Fruit fly (Drosophila melanogaster) whole organism: ENCODE results near the gene zf30C.

ENCODE experiments used
- CG8478 ChIP-seq: fragments of >200 bp; optimal IDR thresholded peaks from 2 replicates; lab custom pipeline; 2018; ENCODE audit warnings: inconsistent platforms
- Dll ChIP-seq: fragments of >200 bp; optimal IDR thresholded peaks from 2 replicates; lab custom pipeline; 2017
- EcR ChIP-seq, 2 experiments: fragments of >200 bp; optimal IDR thresholded peaks; 2 replicates each; lab custom pipeline; 2017; ENCODE audit warnings: missing biosample characterization in 2 of 2, missing genetic modification characterization in 2 of 2, missing genetic modification reagents in 2 of 2
- pan ChIP-seq: fragments of >200 bp; optimal IDR thresholded peaks from 2 replicates; lab custom pipeline; 2017
- psq ChIP-seq: fragments of >200 bp; optimal IDR thresholded peaks from 2 replicates; lab custom pipeline; 2017
- usp ChIP-seq: fragments of >200 bp; optimal IDR thresholded peaks from 2 replicates; lab custom pipeline; 2017; ENCODE audit warnings: missing biosample characterization, missing genetic modification characterization, mixed read lengths

The zf30C gene

DNA sequence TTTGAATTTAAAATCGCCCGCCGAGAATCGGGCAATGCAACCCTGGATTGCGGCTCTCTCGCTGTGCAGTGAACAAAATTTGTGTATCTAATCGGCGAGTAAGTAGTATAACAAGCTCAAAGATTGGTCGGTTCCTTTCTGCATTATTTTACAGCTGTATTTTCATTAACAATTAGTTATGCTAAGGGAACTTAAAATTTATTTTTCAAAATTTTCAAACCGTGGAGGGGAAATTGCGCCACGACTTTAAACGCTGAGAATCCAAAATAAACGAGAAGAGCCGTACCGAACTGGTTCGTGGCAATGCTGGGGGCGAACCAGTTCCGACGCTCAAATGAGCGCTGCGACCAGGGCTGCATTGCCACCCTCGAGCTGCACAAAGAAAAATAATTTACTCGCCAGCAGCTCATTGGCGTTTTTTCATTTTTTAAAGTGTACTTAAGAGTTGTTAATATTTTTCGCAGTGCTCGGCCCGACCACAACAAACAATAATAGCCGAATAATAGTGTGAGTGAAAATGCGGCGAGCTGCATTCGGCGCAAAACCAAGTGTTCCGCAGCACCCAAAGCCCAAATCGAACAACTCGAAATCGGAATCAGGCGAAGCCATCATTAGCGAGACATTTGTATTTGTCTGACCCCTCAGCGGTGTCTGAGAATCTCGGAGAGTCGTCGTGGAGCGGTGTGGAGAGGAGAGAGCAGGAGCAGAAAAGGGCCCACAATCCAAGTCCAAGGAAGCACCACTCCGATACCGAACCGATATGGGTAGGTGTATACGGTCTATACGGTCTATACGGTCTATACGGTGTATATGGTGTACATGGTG lies at the start of gene zf30C:
Gene zf30C (plus strand): TSS at position 353 of the 825 bp plus-strand sequence.
- TF ChIP-seq usp (no peak), EcR (GFP tag; optimal IDR thresholded peaks at IDR 0.05; lab: Kevin White, UChicago) (no peak), psq (lab: Kevin White, UChicago) (no peak), pan (no peak), Dll (no peak), CG8478 (no peak)

DNA sequence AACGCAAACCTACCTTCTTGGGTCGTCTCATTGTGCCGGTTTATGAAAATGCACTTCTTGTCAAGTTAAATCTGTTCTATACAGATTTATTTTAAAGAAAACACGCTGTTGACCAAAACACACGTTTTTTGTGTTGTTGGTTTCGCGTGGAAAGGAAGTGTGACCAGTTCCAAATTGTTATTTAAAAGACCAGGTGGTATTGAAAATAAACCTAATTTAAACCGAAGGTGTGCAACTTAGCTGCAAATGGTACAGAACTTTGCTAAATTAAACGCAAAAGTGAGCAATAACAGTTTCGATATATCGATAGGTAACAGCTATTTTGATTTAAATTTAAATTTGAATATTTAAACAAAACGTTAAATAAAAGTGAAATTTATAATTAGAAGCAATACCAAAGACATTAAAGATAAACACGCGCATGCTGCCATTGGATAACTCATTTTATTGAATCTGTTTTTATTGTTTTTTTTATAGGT lies 47.0 kb upstream of the zf30C start, which contains the start of gene CG4364:
Gene CG4364 (minus strand): TSS at position 165 of the 479 bp plus-strand sequence.
- TF ChIP-seq psq (lab: Kevin White, UChicago) (no peak), CG8478 (no peak), pan (no peak), EcR (GFP tag; optimal IDR thresholded peaks at IDR 0.05; lab: Kevin White, UChicago) (no peak), usp (no peak), Dll (no peak)

DNA sequence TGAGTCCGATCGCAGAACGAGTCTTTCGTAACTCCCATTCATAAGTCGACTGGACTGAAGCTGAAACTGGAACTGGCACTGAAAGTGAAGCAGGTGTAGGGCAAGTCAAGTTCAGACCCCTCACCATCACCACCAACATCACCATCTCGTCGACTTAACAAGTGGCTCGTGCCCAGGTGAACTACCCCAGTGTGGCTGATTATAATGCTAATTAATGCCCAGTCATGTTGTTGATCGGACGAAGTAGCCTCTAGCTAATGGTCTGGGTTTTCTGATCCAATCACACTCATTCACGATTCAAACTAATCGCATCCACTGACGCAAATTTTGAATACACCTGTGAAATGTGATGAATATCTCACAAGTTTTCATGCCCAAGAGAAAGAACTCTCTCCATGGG lies 29.4 kb upstream of the zf30C start:
- no peak for TF ChIP-seq Dll
- TF ChIP-seq CG8478, result no peak
- no peak for TF ChIP-seq pan
- no peak for TF ChIP-seq psq (lab: Kevin White, UChicago)
- no peak for TF ChIP-seq EcR (GFP tag; optimal IDR thresholded peaks at IDR 0.05; lab: Kevin White, UChicago)

DNA sequence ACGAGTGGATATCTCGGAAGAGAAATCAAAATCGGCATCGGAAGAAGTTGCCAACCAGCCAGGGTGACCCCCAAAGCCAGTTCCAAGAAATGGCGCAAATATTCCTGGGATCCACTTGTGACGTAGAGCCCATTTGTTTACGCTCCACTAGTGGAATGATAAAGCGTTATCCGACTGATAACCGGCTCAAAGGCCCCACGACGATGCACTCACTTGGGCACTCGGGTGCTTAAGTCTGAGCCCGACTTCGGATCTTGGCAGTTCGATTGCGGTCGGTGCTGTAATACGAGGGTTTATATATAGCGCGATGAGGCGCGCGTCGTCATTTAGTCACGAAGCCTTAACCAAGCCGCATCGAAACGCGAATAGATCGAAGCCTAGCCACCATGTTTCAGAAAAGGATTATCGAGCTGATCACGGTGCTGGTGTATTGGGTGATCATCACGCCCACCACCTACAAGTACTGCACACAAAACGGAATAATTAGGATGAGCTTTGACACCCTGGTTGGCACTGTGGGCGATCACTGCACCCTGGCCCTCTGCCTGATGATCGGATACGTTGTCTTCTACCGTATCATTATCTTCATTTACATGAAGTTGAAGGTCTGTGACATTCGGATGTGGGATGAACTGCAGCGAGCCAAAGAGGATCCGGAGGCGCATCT lies 28.4 kb upstream of the zf30C start, which contains the start of gene CG13116:
Gene CG13116 (plus strand): TSS at position 323 of the 667 bp plus-strand sequence.
- TF ChIP-seq Dll, result no peak
- no peak for TF ChIP-seq pan

DNA sequence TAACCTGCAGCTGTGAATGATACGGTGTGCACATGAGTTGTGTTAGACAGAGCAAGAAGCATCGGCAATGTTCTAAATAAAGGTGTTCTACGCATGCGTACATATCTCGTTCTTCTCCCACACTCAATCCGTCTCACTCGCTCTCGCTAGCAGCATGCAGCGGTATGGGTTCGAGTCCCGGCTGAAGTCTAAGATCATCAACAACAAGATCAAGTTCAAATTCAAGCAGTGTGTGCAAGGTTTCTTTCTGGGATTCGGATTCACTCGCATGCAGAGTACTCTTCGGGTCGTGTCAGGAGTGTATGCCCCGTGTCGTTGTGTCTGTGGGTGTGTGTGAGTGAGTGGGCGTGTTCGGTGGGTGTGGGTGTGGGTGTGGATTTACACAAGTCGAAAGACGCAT lies 26.9 kb upstream of the zf30C start:
- TF ChIP-seq Dll (no peak), EcR (GFP tag; optimal IDR thresholded peaks at IDR 0.05; lab: Kevin White, UChicago) (no peak), pan (no peak), CG8478 (no peak), usp (no peak), psq (lab: Kevin White, UChicago) (no peak)

DNA sequence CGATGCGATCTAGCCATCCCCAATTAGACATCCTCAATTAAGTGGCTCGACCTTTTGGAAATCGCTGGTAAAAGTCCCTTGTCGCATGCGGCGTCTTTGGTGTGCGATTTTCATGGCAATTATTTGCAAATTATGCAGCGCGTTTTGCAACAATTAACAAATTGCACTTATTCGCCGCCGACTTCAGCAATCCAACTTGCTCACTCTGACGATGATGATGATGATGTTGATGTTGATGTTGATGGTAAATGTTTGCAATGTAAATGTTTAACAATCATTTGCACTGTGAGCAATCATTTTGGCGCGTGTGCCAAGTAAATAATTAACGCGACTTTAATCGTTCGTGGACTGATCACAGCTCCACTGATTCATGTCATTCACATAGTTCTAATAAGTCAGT lies 24.0 kb upstream of the zf30C start:
- TF ChIP-seq EcR (GFP tag; optimal IDR thresholded peaks at IDR 0.05; lab: Kevin White, UChicago) (no peak), CG8478 (no peak), psq (lab: Kevin White, UChicago) (no peak), Dll (no peak), pan (no peak), usp (no peak)

DNA sequence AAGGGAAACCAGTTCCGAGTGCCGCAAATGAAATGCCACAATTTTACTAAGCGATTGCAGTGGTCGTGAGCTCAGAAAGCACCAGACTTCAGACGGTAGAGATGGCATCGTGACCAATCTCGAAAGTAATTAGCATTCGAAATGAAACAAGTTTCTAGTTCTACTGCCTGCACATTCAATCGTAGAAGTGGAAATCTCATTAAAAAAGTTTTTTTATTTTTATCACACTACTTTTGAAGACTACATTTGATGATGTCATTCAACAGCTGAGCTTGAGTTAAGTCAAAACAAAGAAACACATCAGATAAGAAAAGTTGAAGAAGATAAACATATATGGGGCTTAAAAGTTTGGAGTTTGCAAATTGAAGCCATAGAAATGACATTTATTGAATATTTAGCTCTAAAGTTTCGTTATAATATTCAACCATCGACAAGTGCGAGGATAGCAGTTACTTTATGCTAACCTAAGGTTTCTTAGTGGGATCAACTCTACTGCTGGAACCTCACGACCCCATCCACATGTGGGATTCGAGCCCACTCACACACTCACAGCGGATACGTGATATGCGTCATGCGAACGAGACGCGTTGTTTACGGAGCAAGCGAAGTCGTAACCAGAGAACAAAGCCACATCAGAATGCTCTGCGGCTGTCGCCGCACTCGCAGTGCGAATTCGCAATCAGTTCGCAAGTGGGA lies 22.0 kb upstream of the zf30C start, which contains the start of gene CG13117:
Gene CG13117 (plus strand): TSS at position 646 of the 696 bp plus-strand sequence.
- TF ChIP-seq CG8478 (no peak), usp (no peak), pan (no peak), psq (lab: Kevin White, UChicago) (no peak), Dll (no peak), EcR (GFP tag; optimal IDR thresholded peaks at IDR 0.05; lab: Kevin White, UChicago) (no peak)

DNA sequence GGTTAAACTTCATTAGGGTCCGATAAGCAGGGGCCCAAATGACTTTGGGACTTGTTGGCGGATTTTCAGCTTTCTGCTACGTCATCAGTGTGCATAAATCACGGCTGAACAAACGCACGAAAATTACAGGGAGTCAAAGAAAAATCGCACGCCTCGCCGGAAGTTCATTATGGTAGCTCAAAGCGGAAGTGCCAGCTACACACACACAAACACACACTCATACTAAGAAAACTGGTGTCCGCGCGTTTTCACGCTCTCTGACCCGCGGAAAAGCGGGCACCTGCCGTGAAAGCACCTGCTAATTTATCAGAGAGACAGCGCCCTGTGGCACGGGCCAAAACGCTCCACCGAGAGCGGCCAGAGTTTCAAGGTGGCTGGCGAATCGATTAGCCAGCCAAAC lies 20.8 kb upstream of the zf30C start:
- TF ChIP-seq CG8478 (no peak), usp (no peak), psq (lab: Kevin White, UChicago) (no peak), pan (no peak), Dll (no peak), EcR (GFP tag; optimal IDR thresholded peaks at IDR 0.05; lab: Kevin White, UChicago) (no peak)

DNA sequence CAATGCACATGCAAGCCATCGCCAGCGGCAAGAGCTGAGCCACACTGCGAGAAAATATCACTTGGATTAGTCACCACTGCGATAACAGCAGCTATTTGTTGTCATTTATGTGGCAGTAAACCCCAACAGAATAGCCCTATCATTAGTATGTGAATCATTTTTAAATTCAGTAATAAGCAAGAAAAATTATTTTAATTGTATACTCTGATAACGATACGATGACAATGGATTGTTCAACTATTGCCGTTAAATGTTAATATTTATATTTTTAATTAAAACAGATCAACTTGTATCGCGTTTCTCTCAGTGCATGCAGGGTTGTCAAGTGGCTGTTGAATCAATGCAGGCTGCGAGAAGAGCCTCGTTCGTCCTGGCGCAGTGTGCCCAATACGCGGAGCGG lies 20.3 kb upstream of the zf30C start:
- no peak for TF ChIP-seq pan
- no peak for TF ChIP-seq CG8478
- no peak for TF ChIP-seq psq (lab: Kevin White, UChicago)
- no peak for TF ChIP-seq Dll
- TF ChIP-seq EcR (GFP tag; optimal IDR thresholded peaks at IDR 0.05; lab: Kevin White, UChicago), result no peak
- TF ChIP-seq usp, result no peak

DNA sequence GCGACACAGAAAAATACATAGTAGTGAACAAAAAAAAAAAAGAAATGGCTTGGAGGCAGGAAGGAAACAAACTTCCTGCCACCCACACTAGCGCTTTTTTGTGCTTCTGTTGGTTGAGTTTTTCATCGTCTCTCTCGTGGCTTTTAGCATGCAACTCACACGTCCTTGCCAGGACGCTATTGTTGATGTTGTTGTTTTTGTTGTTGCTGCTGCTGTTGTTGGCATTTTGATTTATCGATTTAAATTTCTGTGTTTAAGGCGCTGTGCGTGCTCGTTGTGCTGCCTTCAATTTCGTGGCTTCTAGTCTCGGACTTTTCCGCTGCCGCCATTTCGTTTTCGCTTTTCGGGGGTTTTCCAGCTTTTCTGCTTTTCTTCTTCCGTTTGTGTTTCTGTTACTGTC lies 18.5 kb upstream of the zf30C start:
- TF ChIP-seq psq (lab: Kevin White, UChicago), result no peak
- no peak for TF ChIP-seq pan
- TF ChIP-seq CG8478, result no peak
- no peak for TF ChIP-seq EcR (GFP tag; optimal IDR thresholded peaks at IDR 0.05; lab: Kevin White, UChicago)
- no peak for TF ChIP-seq Dll
- TF ChIP-seq usp, result no peak

DNA sequence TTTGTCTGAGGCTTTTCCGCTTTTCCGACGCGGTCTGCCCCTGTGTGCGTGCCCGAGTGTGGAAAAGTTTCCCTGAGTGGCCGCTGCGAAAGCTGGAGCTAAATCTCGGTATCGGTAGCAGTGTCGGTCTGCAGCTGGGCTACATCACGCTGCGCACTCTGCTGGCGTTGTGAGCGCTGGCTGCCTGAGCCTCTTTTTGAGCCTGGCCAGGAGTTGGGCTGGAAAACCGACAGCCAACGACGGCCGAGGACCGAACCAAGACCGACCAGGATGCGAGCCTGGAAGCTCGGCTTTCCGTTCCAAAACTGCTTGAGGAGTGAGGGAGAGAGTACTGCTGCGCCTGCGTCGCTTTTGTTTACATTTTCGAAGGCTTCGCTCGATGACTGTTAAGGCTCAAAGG lies 14.3 kb upstream of the zf30C start:
- TF ChIP-seq pan (no peak), CG8478 (no peak), EcR (GFP tag; optimal IDR thresholded peaks at IDR 0.05; lab: Kevin White, UChicago) (no peak)

DNA sequence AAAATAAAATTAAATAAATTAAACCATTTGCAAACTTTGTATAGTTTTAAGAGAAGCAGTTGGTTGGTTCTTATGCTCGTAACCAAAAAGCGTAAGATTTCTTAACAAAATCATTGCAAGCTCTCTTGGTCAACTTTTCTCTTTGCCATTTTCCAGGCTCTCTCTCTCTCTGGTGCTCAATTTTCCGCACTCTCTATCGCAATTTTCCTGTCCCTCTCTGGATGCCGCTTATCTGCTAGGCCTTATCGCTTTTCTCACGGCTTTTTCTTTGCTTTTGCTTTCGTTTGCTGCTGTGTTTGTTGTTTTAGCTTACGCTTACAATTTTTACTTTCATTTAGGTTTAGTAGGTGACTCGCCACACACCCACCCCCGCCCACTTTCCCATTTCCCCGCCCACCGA lies 13.5 kb upstream of the zf30C start:
- TF ChIP-seq Dll, result no peak
- TF ChIP-seq psq (lab: Kevin White, UChicago), result no peak
- TF ChIP-seq CG8478, result no peak
- TF ChIP-seq usp, result no peak
- no peak for TF ChIP-seq pan
- TF ChIP-seq EcR (GFP tag; optimal IDR thresholded peaks at IDR 0.05; lab: Kevin White, UChicago), result no peak
